Worm (Caenorhabditis elegans) whole organism, L2 larva: Measurements from ENCODE around the gene C14A6.13.

ENCODE experiments used
- Y55F3AM.14 ChIP-seq: fragments of 200-800 bp; sonication (Bioruptor generic); optimal IDR thresholded peaks from 2 replicates; lab custom pipeline; 2018; ENCODE audit warnings: mild to moderate bottlenecking, missing genetic modification characterization, missing compliant biosample characterization
- ceh-82 ChIP-seq: fragments of 150-350 bp; optimal IDR thresholded peaks from 2 replicates; lab custom pipeline; 2014; ENCODE audit warnings: missing biosample characterization, missing genetic modification characterization

DNA sequence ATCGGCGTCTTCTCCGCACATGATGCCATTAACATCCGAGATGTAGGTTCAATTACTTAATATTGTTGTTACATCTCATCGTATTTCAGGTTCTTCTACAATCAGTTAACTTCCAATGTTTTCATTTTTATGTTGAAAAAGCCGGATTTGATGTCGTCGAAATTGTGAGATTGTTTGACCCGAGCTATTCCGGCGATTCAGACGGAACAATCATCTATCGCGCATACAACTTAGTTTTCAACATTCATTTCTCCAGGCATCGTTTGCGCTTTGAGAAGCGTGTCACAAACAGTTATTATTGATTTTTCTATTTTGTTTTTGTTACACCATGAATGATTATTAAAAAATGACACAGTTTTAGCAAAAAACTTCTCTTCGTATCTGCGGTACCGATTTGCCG lies 32.6 kb downstream of the C14A6.13 start:
- TF ChIP-seq Y55F3AM.14 (GFP tag; lab: Kevin White, UChicago) (no peak), ceh-82 (tag; lab: Kevin White, UChicago) (no peak)
